Fruit fly (Drosophila melanogaster) S2 (cell line): ENCODE results near the gene CG42835.

ENCODE experiments used
- CG8478 ChIP-seq: fragments of >200 bp; optimal IDR thresholded peaks from 2 replicates; lab custom pipeline; 2018
- CTCF ChIP-seq, 2 experiments: fragments of >200 bp; optimal IDR thresholded peaks; 2 replicates each; lab custom pipeline; 2018

DNA sequence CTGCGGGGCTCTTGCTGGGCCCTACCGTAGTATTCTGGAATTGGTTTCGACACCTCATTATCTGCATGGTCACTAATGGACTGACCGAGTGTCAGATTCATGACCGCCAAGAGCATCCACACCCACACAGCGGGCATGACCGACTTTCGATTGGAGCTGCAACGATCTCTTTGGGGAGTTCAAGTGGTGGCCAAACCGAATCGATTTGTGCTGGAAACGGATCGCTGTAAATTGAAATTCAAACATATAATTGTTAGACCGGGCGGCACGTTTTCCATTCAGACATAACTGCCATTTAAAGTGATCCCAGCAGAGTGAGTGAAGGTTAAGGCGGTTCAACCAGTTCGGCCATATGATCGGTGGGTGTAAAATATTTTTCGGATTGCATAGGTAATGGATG, 14.0 kb upstream of the CG42835 start, which contains the start of the genes CG42824 and CG42798:
- no peak for TF ChIP-seq CG8478 (lab: Kevin White, UChicago)
- TF ChIP-seq CTCF (optimal IDR thresholded peaks at IDR 0.05; lab: Kevin White, UChicago) = no peak
